Worm (Caenorhabditis elegans) whole organism, early embryonic: ENCODE measurements around the gene gpd-1.
A peak's percentile ranks its signal among the peaks of the same experiment; 100 is the strongest.

Source experiments
- B0310.2 ChIP-seq: sonication (generic microtip); optimal IDR thresholded peaks from 2 replicates; lab custom pipeline; 2016; ENCODE audit warnings: mild to moderate bottlenecking, missing genetic modification characterization, missing compliant biosample characterization
- F13C5.2 ChIP-seq: sonication (generic microtip); optimal IDR thresholded peaks from 2 replicates; lab custom pipeline; 2017; ENCODE audit warnings: mild to moderate bottlenecking, missing genetic modification characterization, inconsistent platforms, missing compliant biosample characterization
- aly-1 ChIP-seq: sonication (generic microtip); optimal IDR thresholded peaks from 2 replicates; lab custom pipeline; 2016; ENCODE audit warnings: missing genetic modification characterization, missing compliant biosample characterization
- ama-1 ChIP-seq: fragments of 150-350 bp; optimal IDR thresholded peaks from 2 replicates; lab custom pipeline; 2014
- ceh-13 ChIP-seq: fragments of 200-800 bp; sonication (Bioruptor generic); optimal IDR thresholded peaks from 2 replicates; lab custom pipeline; 2018; ENCODE audit warnings: mild to moderate bottlenecking, missing genetic modification characterization, missing compliant biosample characterization
- ceh-36 ChIP-seq: sonication (generic microtip); optimal IDR thresholded peaks from 2 replicates; lab custom pipeline; 2016; ENCODE audit warnings: missing genetic modification characterization, inconsistent platforms, missing compliant biosample characterization
- ets-7 ChIP-seq: sonication (generic microtip); optimal IDR thresholded peaks from 2 replicates; lab custom pipeline; 2016; ENCODE audit warnings: missing genotype, missing genetic modification characterization, missing compliant biosample characterization
- flt-1 ChIP-seq: fragments of 200-800 bp; sonication (Bioruptor generic); IDR thresholded peaks from 2 replicates; pipeline ENCODE4 v1.3.6; 2022; ENCODE audit warnings: missing genetic modification characterization, missing compliant biosample characterization
- hmbx-1 ChIP-seq: sonication (generic microtip); optimal IDR thresholded peaks from 2 replicates; lab custom pipeline; 2016; ENCODE audit warnings: mild to moderate bottlenecking, missing genetic modification characterization, missing compliant biosample characterization
- hmg-4 ChIP-seq: fragments of 200-800 bp; sonication (Bioruptor generic); optimal IDR thresholded peaks from 2 replicates; lab custom pipeline; 2018; ENCODE audit warnings: mild to moderate bottlenecking, missing genetic modification characterization, missing compliant biosample characterization
- hnd-1 ChIP-seq: sonication (generic microtip); optimal IDR thresholded peaks from 2 replicates; lab custom pipeline; 2016; ENCODE audit warnings: missing genetic modification characterization, missing compliant biosample characterization
- pes-1 ChIP-seq: fragments of 200-800 bp; sonication (Bioruptor generic); IDR thresholded peaks from 2 replicates; pipeline ENCODE4 v1.3.6; 2022; ENCODE audit warnings: missing genetic modification reagents, missing genetic modification characterization, missing compliant biosample characterization
- scrt-1 ChIP-seq: fragments of 200-800 bp; sonication (Bioruptor generic); IDR thresholded peaks from 2 replicates; pipeline ENCODE4 v1.3.6; 2022; ENCODE audit warnings: missing genetic modification characterization, missing compliant biosample characterization
- sea-1 ChIP-seq: fragments of 200-800 bp; sonication (Bioruptor generic); conservative IDR thresholded peaks from 2 replicates; pipeline ENCODE4 v1.3.6; 2022; ENCODE audit warnings: missing genetic modification characterization, missing compliant biosample characterization
- tbx-11 ChIP-seq: fragments of 200-800 bp; sonication (Bioruptor generic); IDR thresholded peaks from 2 replicates; pipeline ENCODE4 v1.3.6; 2022; ENCODE audit warnings: missing genetic modification characterization, missing compliant biosample characterization
- tbx-37 ChIP-seq: fragments of 200-800 bp; sonication (Bioruptor generic); conservative IDR thresholded peaks from 2 replicates; pipeline ENCODE4 v1.3.6; 2022; ENCODE audit warnings: missing genetic modification reagents, missing genetic modification characterization, missing compliant biosample characterization
- tra-4 ChIP-seq: sonication (generic microtip); optimal IDR thresholded peaks from 2 replicates; lab custom pipeline; 2017; ENCODE audit warnings: missing genetic modification characterization, missing compliant biosample characterization

The gpd-1 gene

DNA sequence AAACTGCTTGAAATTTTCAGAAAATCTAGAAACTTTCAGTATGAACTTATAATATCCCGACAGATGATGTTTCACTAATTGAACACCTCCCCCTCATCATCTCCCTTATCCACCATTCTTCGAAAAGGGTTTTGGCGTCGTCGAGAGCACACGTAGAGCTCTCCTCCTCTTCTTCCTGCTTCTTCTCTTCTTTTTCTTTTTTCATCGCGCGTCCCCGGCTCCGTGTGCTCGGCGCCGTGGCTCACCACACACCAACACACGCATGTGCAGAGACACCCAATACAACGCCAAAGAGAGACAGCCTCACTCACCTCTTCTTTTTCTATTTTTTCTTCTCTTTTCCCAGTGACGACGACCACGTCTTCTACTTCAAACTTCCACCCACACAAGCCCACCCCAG lies 14.4 kb upstream of the gpd-1 start:
- TF ChIP-seq F13C5.2 (tag; lab: Kevin White, UChicago) (no peak), aly-1 (no peak), tbx-11 (GFP tag; lab: Robert Waterston, UW) (no peak)

DNA sequence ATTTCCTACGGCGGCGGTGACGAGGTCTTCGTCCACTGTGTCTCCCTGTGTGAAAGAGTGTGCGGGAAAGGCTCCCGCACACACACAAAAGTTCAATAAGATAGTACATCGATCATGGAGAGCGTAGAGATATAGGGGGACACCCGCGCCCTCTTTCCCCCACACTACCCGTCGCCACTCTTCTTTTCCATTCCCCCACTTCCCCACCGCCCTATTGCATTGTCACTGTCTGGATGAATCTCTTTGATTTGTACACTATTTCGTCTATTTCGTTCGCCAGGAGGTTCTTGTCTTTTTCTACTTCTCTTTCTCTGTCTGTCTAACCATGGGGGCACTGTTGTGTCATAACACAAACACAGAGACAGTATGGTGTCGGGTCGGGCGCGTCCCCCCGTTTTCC lies 11.7 kb upstream of the gpd-1 start:
- TF ChIP-seq tbx-11 (GFP tag; lab: Robert Waterston, UW) (no peak), flt-1 (GFP tag; lab: Robert Waterston, UW) (no peak), ceh-36 (tag; lab: Kevin White, UChicago) (no peak), hnd-1 (tag; lab: Kevin White, UChicago) (no peak), F13C5.2 (tag; lab: Kevin White, UChicago) (peak; percentile 10), tra-4 (tag; lab: Kevin White, UChicago) (no peak), ets-7 (no peak), ama-1 (lab: Kevin White, UChicago) (no peak), B0310.2 (peak; percentile 7), ceh-13 (no peak), pes-1 (GFP tag; lab: Robert Waterston, UW) (no peak), hmg-4 (peak; percentile 39)

DNA sequence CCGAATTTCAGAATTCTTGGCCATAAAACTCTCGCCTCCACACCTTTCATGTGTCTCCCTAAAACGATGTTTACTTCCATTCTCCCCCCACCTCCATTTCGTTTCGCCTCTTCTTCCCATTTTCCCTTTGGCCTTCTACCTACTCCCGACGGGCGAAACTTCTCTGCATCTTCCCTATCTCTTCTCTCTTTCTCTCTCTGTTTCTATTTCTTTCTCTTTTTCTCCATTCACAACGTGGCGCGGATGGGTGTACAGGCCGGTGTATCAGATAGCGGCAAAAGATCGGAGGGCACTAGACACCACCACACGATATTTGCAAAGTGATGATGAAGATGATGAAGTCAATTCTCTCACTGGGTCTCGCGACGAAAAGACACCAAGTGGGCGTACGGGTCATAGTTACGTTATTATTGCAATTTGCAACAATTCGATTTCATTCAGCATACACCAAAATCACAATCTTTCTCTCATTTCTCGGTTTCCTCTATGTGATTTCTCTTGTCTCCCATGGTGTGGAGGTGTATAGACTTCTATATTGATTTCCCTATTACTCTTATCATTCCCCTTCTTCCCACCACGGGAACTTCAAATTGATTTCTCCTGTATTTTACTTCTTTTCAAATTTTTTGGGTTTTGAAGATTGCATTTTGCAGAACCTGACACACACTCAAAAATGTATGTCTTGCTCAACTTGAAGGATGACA lies 9.1 kb upstream of the gpd-1 start, which contains the start of gene ztf-27:
Gene ztf-27, plus strand, starts transcription at position 654 of the 704 bp plus-strand sequence.
- peak; percentile 33 for TF ChIP-seq hmg-4
- no peak for TF ChIP-seq ama-1 (lab: Kevin White, UChicago)

ce11 chrII:10388041-10388706 lies 5.8 kb upstream of the gpd-1 start:
- no peak for TF ChIP-seq tbx-37 (GFP tag; lab: Robert Waterston, UW)
- TF ChIP-seq F13C5.2 (tag; lab: Kevin White, UChicago), result peak; percentile 91
- no peak for TF ChIP-seq tra-4 (tag; lab: Kevin White, UChicago)
- TF ChIP-seq hmg-4, result peak; percentile 20
- no peak for TF ChIP-seq aly-1
- peak; percentile 61 for TF ChIP-seq B0310.2
- 0 out of 2 replicates have a peak, but pooled peaks have one; percentile 25 for TF ChIP-seq scrt-1 (GFP tag; lab: Robert Waterston, UW)
- TF ChIP-seq pes-1 (GFP tag; lab: Robert Waterston, UW), result peak; percentile 76
- peak; percentile 20 for TF ChIP-seq ceh-36 (tag; lab: Kevin White, UChicago)
- TF ChIP-seq tbx-11 (GFP tag; lab: Robert Waterston, UW), result peak; percentile 72
- peak; percentile 47 for TF ChIP-seq ceh-13
- TF ChIP-seq flt-1 (GFP tag; lab: Robert Waterston, UW), result peak; percentile 50; the same call in 1 of the 2 replicates
- TF ChIP-seq hnd-1 (tag; lab: Kevin White, UChicago), result peak; percentile 31
- TF ChIP-seq hmbx-1 (tag; lab: Kevin White, UChicago), result peak; percentile 51
- no peak for TF ChIP-seq ama-1 (lab: Kevin White, UChicago)
- TF ChIP-seq ets-7, result no peak
- peak; percentile 74; the same call in 1 of the 2 replicates for TF ChIP-seq sea-1 (GFP tag; lab: Robert Waterston, UW)

DNA sequence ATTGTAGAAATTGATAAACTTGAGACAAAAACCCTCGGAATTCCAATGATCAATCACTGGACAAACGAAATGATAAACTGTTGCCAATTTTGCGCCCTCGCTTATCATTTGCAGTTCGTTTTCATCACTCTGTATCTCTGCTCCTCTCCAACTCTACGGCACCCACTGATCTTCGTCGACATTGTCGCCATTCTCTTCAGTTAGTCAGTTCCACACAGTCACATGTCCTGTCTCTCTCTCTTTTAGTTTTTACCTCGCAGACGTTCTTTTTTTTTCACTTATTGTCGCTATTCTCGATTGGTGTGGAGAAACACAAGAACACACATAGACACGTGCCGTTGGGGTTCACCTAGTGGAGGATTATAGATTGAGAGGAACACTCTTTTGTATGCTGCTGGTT lies 4.9 kb upstream of the gpd-1 start:
- TF ChIP-seq ceh-13 (no peak), ceh-36 (tag; lab: Kevin White, UChicago) (no peak), tra-4 (tag; lab: Kevin White, UChicago) (no peak), F13C5.2 (tag; lab: Kevin White, UChicago) (no peak), hnd-1 (tag; lab: Kevin White, UChicago) (no peak), ets-7 (no peak), aly-1 (no peak), tbx-11 (GFP tag; lab: Robert Waterston, UW) (no peak), pes-1 (GFP tag; lab: Robert Waterston, UW) (no peak), B0310.2 (no peak), ama-1 (lab: Kevin White, UChicago) (no peak), tbx-37 (GFP tag; lab: Robert Waterston, UW) (no peak), sea-1 (GFP tag; lab: Robert Waterston, UW) (no peak), scrt-1 (GFP tag; lab: Robert Waterston, UW) (no peak), hmg-4 (no peak), hmbx-1 (tag; lab: Kevin White, UChicago) (no peak)

DNA sequence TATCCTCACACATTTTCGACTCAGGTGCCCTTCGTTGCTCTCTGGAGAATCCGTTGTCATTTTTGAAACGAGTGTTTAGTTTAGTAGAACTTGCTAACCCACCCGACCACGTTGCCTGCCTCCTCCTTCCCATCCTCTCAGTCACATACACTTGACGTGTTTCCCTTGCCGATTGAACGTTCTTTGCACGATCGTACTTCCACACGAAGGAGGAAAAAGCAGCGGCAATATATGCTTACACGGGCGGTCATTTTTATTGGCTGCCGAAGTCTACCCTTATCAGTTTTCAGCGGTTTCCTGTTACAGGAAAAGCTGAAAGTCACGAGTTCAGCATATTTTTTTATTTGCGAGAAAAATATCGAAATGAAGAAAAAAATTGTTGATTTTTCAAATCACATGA lies 4.2 kb upstream of the gpd-1 start:
- TF ChIP-seq tra-4 (tag; lab: Kevin White, UChicago) (no peak), F13C5.2 (tag; lab: Kevin White, UChicago) (no peak), ama-1 (lab: Kevin White, UChicago) (no peak), scrt-1 (GFP tag; lab: Robert Waterston, UW) (no peak), ceh-13 (no peak), ceh-36 (tag; lab: Kevin White, UChicago) (no peak), ets-7 (no peak), tbx-37 (GFP tag; lab: Robert Waterston, UW) (no peak), hnd-1 (tag; lab: Kevin White, UChicago) (no peak), sea-1 (GFP tag; lab: Robert Waterston, UW) (no peak)

- TF ChIP-seq tra-4 (tag; lab: Kevin White, UChicago), result no peak
- TF ChIP-seq B0310.2, result no peak
- no peak for TF ChIP-seq hmbx-1 (tag; lab: Kevin White, UChicago)
- no peak for TF ChIP-seq flt-1 (GFP tag; lab: Robert Waterston, UW)
- no peak for TF ChIP-seq ets-7
- no peak for TF ChIP-seq pes-1 (GFP tag; lab: Robert Waterston, UW)
- no peak for TF ChIP-seq hmg-4
- no peak for TF ChIP-seq tbx-11 (GFP tag; lab: Robert Waterston, UW)
- TF ChIP-seq aly-1, result no peak
Observed at ce11 chrII:10390250-10390821, 3.6 kb upstream of the gpd-1 start.
